Worm (Caenorhabditis elegans): ENCODE data around the gene col-2.

- no peak for TF ChIP-seq dao-5 (tag; optimal IDR thresholded peaks at IDR 0.05)
- TF ChIP-seq him-1 (tag; optimal IDR thresholded peaks at IDR 0.05): no peak
- no peak for TF ChIP-seq W03F9.2 (tag; optimal IDR thresholded peaks at IDR 0.05)
These were observed 7.2 kb downstream of the col-2 start for ce11 chrIV:10078003-10078402.

Data from whole organism, L4/young adult.